Worm (Caenorhabditis elegans) whole organism, early embryonic: ENCODE results near the gene otpl-4.
"Not testable (repeated sequence)": the region's sequence is repeated elsewhere in the genome, so short reads cannot be mapped to it uniquely, and the experiment has no call there.

Experiments used
- B0310.2 ChIP-seq: sonication (generic microtip); optimal IDR thresholded peaks from 2 replicates; lab custom pipeline; 2016; ENCODE audit warnings: mild to moderate bottlenecking, missing genetic modification characterization, missing compliant biosample characterization
- F13C5.2 ChIP-seq: sonication (generic microtip); optimal IDR thresholded peaks from 2 replicates; lab custom pipeline; 2017; ENCODE audit warnings: mild to moderate bottlenecking, missing genetic modification characterization, inconsistent platforms, missing compliant biosample characterization
- aly-1 ChIP-seq: sonication (generic microtip); optimal IDR thresholded peaks from 2 replicates; lab custom pipeline; 2016; ENCODE audit warnings: missing genetic modification characterization, missing compliant biosample characterization
- ama-1 ChIP-seq: fragments of 150-350 bp; optimal IDR thresholded peaks from 2 replicates; lab custom pipeline; 2014
- ceh-13 ChIP-seq: fragments of 200-800 bp; sonication (Bioruptor generic); optimal IDR thresholded peaks from 2 replicates; lab custom pipeline; 2018; ENCODE audit warnings: mild to moderate bottlenecking, missing genetic modification characterization, missing compliant biosample characterization
- ceh-36 ChIP-seq: sonication (generic microtip); optimal IDR thresholded peaks from 2 replicates; lab custom pipeline; 2016; ENCODE audit warnings: missing genetic modification characterization, inconsistent platforms, missing compliant biosample characterization
- ets-7 ChIP-seq: sonication (generic microtip); optimal IDR thresholded peaks from 2 replicates; lab custom pipeline; 2016; ENCODE audit warnings: missing genotype, missing genetic modification characterization, missing compliant biosample characterization
- flt-1 ChIP-seq: fragments of 200-800 bp; sonication (Bioruptor generic); IDR thresholded peaks from 2 replicates; pipeline ENCODE4 v1.3.6; 2022; ENCODE audit warnings: missing genetic modification characterization, missing compliant biosample characterization
- hmbx-1 ChIP-seq: sonication (generic microtip); optimal IDR thresholded peaks from 2 replicates; lab custom pipeline; 2016; ENCODE audit warnings: mild to moderate bottlenecking, missing genetic modification characterization, missing compliant biosample characterization
- hmg-4 ChIP-seq: fragments of 200-800 bp; sonication (Bioruptor generic); optimal IDR thresholded peaks from 2 replicates; lab custom pipeline; 2018; ENCODE audit warnings: mild to moderate bottlenecking, missing genetic modification characterization, missing compliant biosample characterization
- hnd-1 ChIP-seq: sonication (generic microtip); optimal IDR thresholded peaks from 2 replicates; lab custom pipeline; 2016; ENCODE audit warnings: missing genetic modification characterization, missing compliant biosample characterization
- pes-1 ChIP-seq: fragments of 200-800 bp; sonication (Bioruptor generic); IDR thresholded peaks from 2 replicates; pipeline ENCODE4 v1.3.6; 2022; ENCODE audit warnings: missing genetic modification reagents, missing genetic modification characterization, missing compliant biosample characterization
- scrt-1 ChIP-seq: fragments of 200-800 bp; sonication (Bioruptor generic); IDR thresholded peaks from 2 replicates; pipeline ENCODE4 v1.3.6; 2022; ENCODE audit warnings: missing genetic modification characterization, missing compliant biosample characterization
- sea-1 ChIP-seq: fragments of 200-800 bp; sonication (Bioruptor generic); conservative IDR thresholded peaks from 2 replicates; pipeline ENCODE4 v1.3.6; 2022; ENCODE audit warnings: missing genetic modification characterization, missing compliant biosample characterization
- tbx-11 ChIP-seq: fragments of 200-800 bp; sonication (Bioruptor generic); IDR thresholded peaks from 2 replicates; pipeline ENCODE4 v1.3.6; 2022; ENCODE audit warnings: missing genetic modification characterization, missing compliant biosample characterization
- tbx-37 ChIP-seq: fragments of 200-800 bp; sonication (Bioruptor generic); conservative IDR thresholded peaks from 2 replicates; pipeline ENCODE4 v1.3.6; 2022; ENCODE audit warnings: missing genetic modification reagents, missing genetic modification characterization, missing compliant biosample characterization
- tra-4 ChIP-seq: sonication (generic microtip); optimal IDR thresholded peaks from 2 replicates; lab custom pipeline; 2017; ENCODE audit warnings: missing genetic modification characterization, missing compliant biosample characterization

otpl-4 gene

DNA sequence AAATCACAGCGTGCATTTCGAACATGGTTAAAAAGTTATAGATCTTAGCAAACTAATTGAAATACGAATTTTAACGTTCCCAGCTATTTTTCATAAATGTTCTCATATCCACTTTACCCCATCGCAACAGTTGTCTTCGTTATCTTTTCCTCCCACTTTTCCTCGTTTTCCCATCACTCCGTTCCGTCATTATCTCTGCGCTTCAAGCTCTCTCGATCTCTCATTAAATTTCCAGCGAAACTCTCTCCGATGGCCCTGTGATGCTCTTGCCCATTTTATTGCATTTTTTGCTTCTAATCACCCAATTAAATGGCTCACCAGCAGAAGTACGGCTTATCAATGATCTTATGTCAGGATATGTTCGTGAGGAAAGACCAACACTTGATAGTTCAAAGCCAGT is 15.3 kb downstream of the otpl-4 start, which contains the start of gene acr-15:
acr-15 (plus strand) TSS at position 236 of the 400 bp plus-strand sequence.
- TF ChIP-seq F13C5.2 (tag; lab: Kevin White, UChicago) (no peak), hnd-1 (no peak), tbx-37 (GFP tag; lab: Robert Waterston, UW) (no peak), ceh-13 (GFP tag; lab: Kevin White, UChicago) (no peak), scrt-1 (GFP tag; lab: Robert Waterston, UW) (no peak), tbx-11 (no peak), pes-1 (no peak)

DNA sequence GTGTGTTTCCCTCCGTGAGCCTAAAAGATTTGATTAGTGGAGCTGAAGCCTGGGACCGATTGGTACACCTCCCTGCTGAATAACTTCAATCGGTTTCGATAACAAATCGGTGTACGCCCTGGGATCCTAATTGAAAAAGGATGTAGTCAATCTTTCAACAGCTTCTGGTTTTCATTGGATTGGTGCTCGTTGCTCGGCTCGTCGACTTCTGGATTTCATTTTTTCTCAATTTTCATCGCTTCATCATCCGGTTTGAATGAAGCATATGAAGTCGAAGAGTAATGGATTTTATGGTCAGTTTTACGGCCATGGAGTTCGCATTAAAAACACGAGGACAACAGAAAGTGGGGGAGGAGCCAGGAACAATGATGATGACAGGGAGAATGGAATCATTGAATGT is 18.8 kb downstream of the otpl-4 start:
- TF ChIP-seq F13C5.2 (tag; lab: Kevin White, UChicago) = no peak
- no peak for TF ChIP-seq sea-1 (GFP tag; lab: Robert Waterston, UW)

DNA sequence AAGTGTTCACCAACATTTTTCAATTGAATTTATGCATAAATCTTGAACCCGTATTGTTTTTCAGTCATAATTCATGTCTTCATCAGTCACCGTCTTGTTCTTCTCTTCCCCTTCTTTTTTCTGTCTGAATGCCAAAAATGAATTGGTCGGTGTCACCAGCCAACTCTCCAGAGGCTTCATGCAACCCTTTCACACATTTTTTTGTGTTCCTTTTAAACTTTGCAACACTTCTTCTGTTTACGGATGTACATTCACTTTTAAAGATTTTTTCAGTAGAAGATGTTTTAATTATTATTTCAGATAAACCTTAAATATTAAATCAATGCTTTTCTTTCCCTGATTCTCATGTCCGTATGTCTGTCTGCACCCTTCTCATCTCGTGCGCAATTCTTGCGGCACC is 23.8 kb downstream of the otpl-4 start, which contains the start of gene acr-16:
acr-16 (plus strand) TSS at position 301 of the 400 bp plus-strand sequence.
- TF ChIP-seq tra-4 = no peak
- no peak for TF ChIP-seq hmbx-1 (tag; lab: Kevin White, UChicago)
- no peak for TF ChIP-seq tbx-11
- no peak for TF ChIP-seq flt-1 (GFP tag; lab: Robert Waterston, UW)
- no peak for TF ChIP-seq sea-1 (GFP tag; lab: Robert Waterston, UW)
- no peak for TF ChIP-seq hmg-4 (GFP tag; lab: Kevin White, UChicago)
- TF ChIP-seq ets-7 (tag; lab: Kevin White, UChicago) = no peak
- no peak for TF ChIP-seq tbx-37 (GFP tag; lab: Robert Waterston, UW)
- TF ChIP-seq scrt-1 (GFP tag; lab: Robert Waterston, UW) = no peak
- TF ChIP-seq hnd-1 = no peak
- TF ChIP-seq F13C5.2 (tag; lab: Kevin White, UChicago) = no peak
- TF ChIP-seq pes-1 = no peak
- no peak for TF ChIP-seq aly-1
- TF ChIP-seq ama-1 (lab: Kevin White, UChicago) = no peak

DNA sequence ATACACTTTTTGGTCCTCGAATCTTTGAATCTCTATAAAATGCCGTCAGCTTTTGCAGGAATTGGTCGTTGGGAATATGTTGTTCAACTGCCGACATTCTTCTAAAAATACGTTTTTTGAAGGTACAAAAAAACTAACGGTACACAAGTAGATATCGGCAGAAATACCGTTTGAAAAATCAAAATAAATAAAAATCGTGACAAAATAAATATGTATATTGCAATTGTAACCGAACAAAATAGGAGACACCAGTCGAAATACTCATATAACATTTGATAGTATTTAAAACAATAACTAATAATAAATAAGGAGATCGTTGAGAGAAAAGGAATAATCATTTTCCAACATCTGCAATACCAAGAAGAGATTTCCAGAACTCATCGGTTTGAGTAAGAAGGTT is 27.9 kb downstream of the otpl-4 start, which contains the start of gene F25G6.8:
F25G6.8 (minus strand) TSS at position 101 of the 400 bp plus-strand sequence.
- no peak for TF ChIP-seq ceh-13 (GFP tag; lab: Kevin White, UChicago)
- no peak for TF ChIP-seq tra-4
- TF ChIP-seq B0310.2 (tag; lab: Kevin White, UChicago) = no peak
- TF ChIP-seq scrt-1 (GFP tag; lab: Robert Waterston, UW) = no peak
- no peak for TF ChIP-seq aly-1
- no peak for TF ChIP-seq hmbx-1 (tag; lab: Kevin White, UChicago)
- no peak for TF ChIP-seq ceh-36 (tag; lab: Kevin White, UChicago)
- no peak for TF ChIP-seq tbx-11
- TF ChIP-seq hnd-1 = no peak

DNA sequence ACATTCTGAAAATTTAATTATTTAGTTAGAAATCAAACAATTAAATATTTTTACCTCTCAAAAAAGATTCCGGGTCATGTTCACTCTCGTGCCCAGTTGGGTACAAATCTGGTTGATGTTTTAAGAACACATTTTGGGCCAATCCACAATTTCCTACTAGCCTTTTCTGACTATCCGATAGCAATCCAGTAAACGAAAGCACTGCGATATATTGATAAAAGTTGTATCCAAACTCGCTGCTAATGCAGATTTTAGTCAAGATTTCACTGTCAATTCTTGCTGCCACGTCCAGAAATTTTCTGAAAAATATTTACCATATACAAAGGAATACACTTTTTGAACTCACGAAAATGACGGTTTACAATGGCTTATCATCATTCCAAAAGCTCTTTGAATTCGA is 32.0 kb downstream of the otpl-4 start:
- no peak for TF ChIP-seq flt-1 (GFP tag; lab: Robert Waterston, UW)
- TF ChIP-seq sea-1 (GFP tag; lab: Robert Waterston, UW) = no peak
- TF ChIP-seq tra-4 = no peak
- TF ChIP-seq hmg-4 (GFP tag; lab: Kevin White, UChicago) = no peak
- no peak for TF ChIP-seq ama-1 (lab: Kevin White, UChicago)
- no peak for TF ChIP-seq hmbx-1 (tag; lab: Kevin White, UChicago)
- TF ChIP-seq tbx-37 (GFP tag; lab: Robert Waterston, UW) = no peak

DNA sequence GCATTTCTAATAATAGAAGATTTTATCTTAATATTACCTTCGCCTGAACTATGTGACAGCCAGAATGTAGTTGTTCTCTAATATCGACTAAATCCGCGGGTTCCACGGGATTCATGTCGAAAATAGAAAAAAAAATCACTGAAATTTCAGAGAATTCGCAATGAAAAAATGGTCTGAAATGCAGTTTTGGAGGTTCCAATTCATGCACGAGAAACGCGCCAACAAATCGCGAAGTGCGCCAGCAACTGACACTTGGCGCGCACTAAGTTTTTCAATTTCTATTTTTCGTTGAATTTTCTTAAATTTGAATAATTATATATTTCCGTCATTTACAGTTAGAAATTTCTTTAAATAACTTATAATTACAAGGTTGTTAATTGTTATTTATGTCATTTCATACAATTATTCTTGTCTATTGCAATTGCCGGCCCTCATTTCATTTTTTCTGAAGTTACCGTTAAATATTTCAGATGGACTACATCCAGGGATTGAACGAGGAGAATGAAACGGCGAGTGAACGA is 32.8 kb downstream of the otpl-4 start, which contains the start of the genes F25G6.9 and symk-1:
F25G6.9 (minus strand) TSS at position 160 of the 521 bp plus-strand sequence.
symk-1 (plus strand) TSS at position 471 of the 521 bp plus-strand sequence.
- TF ChIP-seq sea-1 (GFP tag; lab: Robert Waterston, UW) (no peak), hnd-1 (no peak), aly-1 (no peak), pes-1 (no peak), flt-1 (GFP tag; lab: Robert Waterston, UW) (no peak), F13C5.2 (tag; lab: Kevin White, UChicago) (no peak), scrt-1 (GFP tag; lab: Robert Waterston, UW) (no peak)

DNA sequence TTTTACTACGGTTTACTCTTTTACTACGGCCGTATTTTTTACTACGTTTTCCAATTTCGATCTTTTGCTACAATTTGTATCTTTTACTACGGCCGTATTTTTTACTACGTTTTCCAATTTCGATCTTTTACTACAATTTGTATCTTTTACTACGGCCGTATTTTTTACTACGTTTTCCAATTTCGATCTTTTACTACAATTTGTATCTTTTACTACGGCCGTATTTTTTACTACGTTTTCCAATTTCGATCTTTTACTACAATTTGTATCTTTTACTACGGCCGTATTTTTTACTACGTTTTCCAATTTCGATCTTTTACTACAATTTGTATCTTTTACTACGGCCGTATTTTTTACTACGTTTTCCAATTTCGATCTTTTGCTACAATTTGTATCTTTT is 37.6 kb downstream of the otpl-4 start, which contains the start of gene F25G6.1:
F25G6.1 (plus strand) TSS at position 301 of the 400 bp plus-strand sequence.
- TF ChIP-seq F13C5.2 (tag; lab: Kevin White, UChicago); tbx-37 (GFP tag; lab: Robert Waterston, UW); aly-1: not testable (repeated sequence)

DNA sequence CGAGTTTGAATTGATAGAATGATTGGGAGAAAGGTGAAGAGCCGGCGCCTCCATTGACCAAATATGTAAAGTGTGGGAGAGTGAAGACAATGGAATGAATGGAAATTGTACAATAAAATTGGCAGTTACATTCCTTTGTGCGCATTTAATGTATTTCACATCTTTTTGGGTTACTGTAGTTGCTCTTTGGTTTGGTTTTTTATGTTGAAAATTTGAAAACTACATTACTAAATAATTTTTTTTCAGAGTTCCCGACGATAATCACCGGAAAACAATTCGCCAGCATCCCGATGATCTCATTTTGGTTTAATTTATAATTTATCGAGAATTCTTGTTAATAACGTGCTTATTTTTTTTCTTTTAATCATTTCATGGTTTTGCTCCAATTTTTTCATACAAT is 43.8 kb downstream of the otpl-4 start, which contains the start of gene C10B5.1:
C10B5.1 (plus strand) TSS at position 301 of the 400 bp plus-strand sequence.
- no peak for TF ChIP-seq B0310.2 (tag; lab: Kevin White, UChicago)
- no peak for TF ChIP-seq ets-7 (tag; lab: Kevin White, UChicago)
- no peak for TF ChIP-seq pes-1
- no peak for TF ChIP-seq scrt-1 (GFP tag; lab: Robert Waterston, UW)

DNA sequence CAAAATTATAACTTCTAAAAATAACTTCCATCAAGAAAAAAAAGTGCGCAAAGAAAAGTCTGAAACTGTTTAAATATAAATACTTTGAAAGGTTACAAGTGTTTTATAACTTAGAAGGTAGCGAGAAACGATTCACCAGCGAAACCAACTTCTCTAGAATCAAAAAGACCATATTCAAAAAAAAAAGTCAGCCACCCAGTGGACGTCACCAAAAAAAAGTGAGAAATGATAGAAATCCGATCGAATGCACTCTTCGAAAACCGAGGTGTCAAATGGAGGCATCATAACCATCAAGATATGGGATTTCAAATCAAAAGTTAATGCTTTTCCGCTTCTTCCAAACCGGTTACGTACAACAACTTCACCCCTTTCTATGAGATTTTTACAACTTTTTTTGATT is 49.3 kb downstream of the otpl-4 start:
- TF ChIP-seq ceh-13 (GFP tag; lab: Kevin White, UChicago) = no peak
- TF ChIP-seq F13C5.2 (tag; lab: Kevin White, UChicago) = no peak
- TF ChIP-seq B0310.2 (tag; lab: Kevin White, UChicago) = no peak
- no peak for TF ChIP-seq tra-4
